Worm (Caenorhabditis elegans): ENCODE data around the gene fbxc-24.
A peak's percentile ranks its signal among the peaks of the same experiment; 100 is the strongest.

- TF ChIP-seq sptf-1 (tag; optimal IDR thresholded peaks at IDR 0.05) (peak; percentile 45), ces-1 (GFP tag; optimal IDR thresholded peaks at IDR 0.05) (no peak), snpc-4 (tag; optimal IDR thresholded peaks at IDR 0.05) (no peak), blmp-1 (tag; optimal IDR thresholded peaks at IDR 0.05) (no peak), unc-62 (GFP tag; optimal IDR thresholded peaks at IDR 0.05) (no peak), nhr-76 (tag; optimal IDR thresholded peaks at IDR 0.05) (no peak), lsy-2 (tag; optimal IDR thresholded peaks at IDR 0.05) (no peak), lin-13 (tag; optimal IDR thresholded peaks at IDR 0.05) (no peak), nhr-12 (tag; optimal IDR thresholded peaks at IDR 0.05) (peak; percentile 41), nhr-28 (tag; optimal IDR thresholded peaks at IDR 0.05) (no peak), elt-1 (tag; optimal IDR thresholded peaks at IDR 0.05; ENCODE audit: borderline replicate concordance, insufficient read depth) (no peak), unc-39 (tag; optimal IDR thresholded peaks at IDR 0.05) (no peak), nhr-237 (tag; optimal IDR thresholded peaks at IDR 0.05) (no peak), ztf-11 (tag; optimal IDR thresholded peaks at IDR 0.05) (no peak)
Measured at ce11 chrII:940779-941178, 31.3 kb upstream of the fbxc-24 start, which contains the start of gene fbxc-36.

All from whole organism, mixed stage, embryonic.